Worm (Caenorhabditis elegans): ENCODE results near the gene tgt-2.
"Not testable (repeated sequence)": the region's sequence is repeated elsewhere in the genome, so short reads cannot be mapped to it uniquely, and the experiment has no call there.

DNA sequence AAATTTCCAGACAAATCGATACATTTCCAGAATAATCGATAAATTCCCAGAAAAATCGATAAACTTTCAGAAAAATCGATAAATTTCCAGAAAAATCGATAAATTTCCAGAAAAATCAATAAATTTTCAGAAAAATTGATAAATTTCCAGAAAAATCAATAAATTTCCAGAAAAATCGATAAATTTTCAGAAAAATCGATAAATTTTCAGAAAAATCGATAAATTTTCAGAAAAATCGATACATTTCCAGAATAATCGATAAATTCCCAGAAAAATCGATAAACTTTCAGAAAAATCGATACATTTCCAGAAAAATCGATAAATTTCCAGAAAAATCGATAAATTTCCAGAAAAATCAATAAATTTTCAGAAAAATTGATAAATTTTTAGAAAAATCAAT is 28.6 kb downstream of the tgt-2 start:
- TF ChIP-seq nhr-28 (tag; optimal IDR thresholded peaks at IDR 0.05); nfya-1 (tag; optimal IDR thresholded peaks at IDR 0.05; ENCODE audit: insufficient read depth); ceh-82 (tag; optimal IDR thresholded peaks at IDR 0.05); nhr-77 (tag; optimal IDR thresholded peaks at IDR 0.05); tbx-2 (tag; optimal IDR thresholded peaks at IDR 0.05); unc-39 (tag; optimal IDR thresholded peaks at IDR 0.05); nhr-11 (tag; optimal IDR thresholded peaks at IDR 0.05); skn-1 (tag; optimal IDR thresholded peaks at IDR 0.05); ama-1 (optimal IDR thresholded peaks at IDR 0.05); ztf-11 (tag; optimal IDR thresholded peaks at IDR 0.05); fkh-10 (GFP tag; optimal IDR thresholded peaks at IDR 0.05): not testable (repeated sequence)

Measured in whole organism, L3 larva.